Worm (Caenorhabditis elegans): ENCODE data around the gene nstp-1.

Gene nstp-1

DNA sequence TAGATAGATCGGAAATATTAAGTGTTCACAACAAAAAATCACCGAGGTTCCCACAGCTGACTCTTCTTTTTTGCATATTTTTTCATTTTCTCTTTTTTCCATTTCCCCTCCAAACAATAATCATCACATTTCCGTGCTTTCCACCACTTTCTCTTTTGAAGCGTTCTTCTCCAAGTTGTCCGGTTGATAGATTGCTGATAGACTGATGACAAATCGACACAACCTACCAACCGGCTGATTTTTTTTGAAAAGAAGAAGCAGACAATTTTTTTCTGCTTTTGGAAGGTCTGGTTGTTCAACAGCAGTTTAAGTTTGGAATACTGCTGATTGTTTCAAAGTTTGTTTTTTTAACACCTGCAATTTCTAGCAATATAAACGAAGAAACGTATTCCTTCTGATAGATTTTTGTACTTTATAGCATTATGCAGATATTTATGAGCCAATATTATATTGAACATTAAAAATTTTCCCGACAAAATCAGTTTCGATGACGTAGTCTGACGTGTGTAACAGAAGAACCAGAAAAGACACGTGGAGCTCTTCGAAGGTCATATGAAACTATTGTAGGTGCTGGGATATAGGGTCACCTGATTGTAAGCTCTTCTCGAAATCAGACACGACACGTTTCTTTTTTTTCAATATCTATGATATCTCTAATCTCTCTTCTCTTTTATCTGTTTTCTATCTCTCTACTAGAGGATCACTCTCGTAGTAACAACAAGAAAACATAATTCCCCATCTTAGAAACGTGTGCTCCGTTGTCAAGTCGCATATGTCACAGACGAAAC lies 9.9 kb upstream of the nstp-1 start:
- TF ChIP-seq lin-39 (tag; optimal IDR thresholded peaks at IDR 0.05): no peak
- TF ChIP-seq nhr-77 (tag; optimal IDR thresholded peaks at IDR 0.05): no peak
- TF ChIP-seq ceh-28 (tag; optimal IDR thresholded peaks at IDR 0.05): no peak
- peak; percentile 30 for TF ChIP-seq nfya-1 (tag; optimal IDR thresholded peaks at IDR 0.05; ENCODE audit: insufficient read depth)

DNA sequence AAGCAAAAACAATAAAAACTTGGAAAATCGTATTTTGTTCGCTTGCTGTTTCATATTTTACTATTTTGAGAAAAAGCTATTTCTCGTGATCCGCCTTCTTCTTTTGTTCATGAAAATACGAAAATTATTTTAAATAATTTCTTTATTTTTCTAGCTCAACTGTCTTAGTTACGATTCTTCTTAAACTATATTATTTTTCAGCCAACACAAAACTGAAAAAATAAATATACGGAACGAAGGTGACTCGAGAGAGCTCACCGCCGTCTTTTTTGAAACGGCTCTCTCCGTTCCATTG lies 9.4 kb upstream of the nstp-1 start, which contains the start of gene pdzd-8:
Gene pdzd-8 (plus strand): TSS at position 196 of the 295 bp plus-strand sequence.
- no peak for TF ChIP-seq egl-5 (tag; optimal IDR thresholded peaks at IDR 0.05)
- TF ChIP-seq unc-39 (tag; optimal IDR thresholded peaks at IDR 0.05): no peak
- TF ChIP-seq nhr-11 (tag; optimal IDR thresholded peaks at IDR 0.05): no peak
- no peak for TF ChIP-seq elt-2 (tag; optimal IDR thresholded peaks at IDR 0.05)
- no peak for TF ChIP-seq fkh-2 (tag; optimal IDR thresholded peaks at IDR 0.05)

DNA sequence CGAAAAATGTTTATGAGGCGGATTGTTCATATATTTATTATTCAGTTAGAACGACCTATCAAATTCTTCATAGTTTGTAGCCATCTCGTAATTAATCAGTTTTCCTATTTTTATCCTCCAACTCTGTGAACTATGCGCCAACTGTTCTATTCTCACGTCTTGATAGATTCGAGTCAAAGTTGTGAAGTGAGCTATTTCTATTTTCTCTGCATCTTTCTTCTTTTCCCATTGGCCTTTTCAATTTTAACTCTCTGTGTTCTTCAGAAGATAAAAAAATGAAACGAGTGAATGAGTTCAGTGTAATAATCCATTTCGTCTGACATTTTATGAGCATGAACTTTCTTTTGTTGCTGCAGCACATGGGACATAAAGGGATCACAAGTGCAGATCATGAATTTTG lies 6.6 kb upstream of the nstp-1 start:
- TF ChIP-seq elt-2 (tag; optimal IDR thresholded peaks at IDR 0.05) (no peak), nhr-11 (tag; optimal IDR thresholded peaks at IDR 0.05) (peak; percentile 17), ceh-9 (tag; optimal IDR thresholded peaks at IDR 0.05) (no peak), aly-2 (tag; optimal IDR thresholded peaks at IDR 0.05) (no peak), egl-5 (tag; optimal IDR thresholded peaks at IDR 0.05) (no peak), nfya-1 (tag; optimal IDR thresholded peaks at IDR 0.05; ENCODE audit: insufficient read depth) (peak; percentile 7), tbx-2 (tag; optimal IDR thresholded peaks at IDR 0.05) (no peak), nhr-76 (tag; optimal IDR thresholded peaks at IDR 0.05) (no peak), eor-1 (tag; optimal IDR thresholded peaks at IDR 0.05) (no peak), unc-62 (GFP tag; optimal IDR thresholded peaks at IDR 0.05) (no peak), nhr-25 (tag; optimal IDR thresholded peaks at IDR 0.05) (no peak), elt-1 (tag; optimal IDR thresholded peaks at IDR 0.05) (no peak), ZK546.5 (tag; optimal IDR thresholded peaks at IDR 0.05) (no peak), mml-1 (tag; optimal IDR thresholded peaks at IDR 0.05) (no peak), skn-1 (tag; optimal IDR thresholded peaks at IDR 0.05) (no peak), R02D3.7 (tag; optimal IDR thresholded peaks at IDR 0.05) (no peak), nhr-43 (tag; optimal IDR thresholded peaks at IDR 0.05; ENCODE audit: poor library complexity, severe bottlenecking) (no peak), hmg-11 (tag; optimal IDR thresholded peaks at IDR 0.05) (no peak)

DNA sequence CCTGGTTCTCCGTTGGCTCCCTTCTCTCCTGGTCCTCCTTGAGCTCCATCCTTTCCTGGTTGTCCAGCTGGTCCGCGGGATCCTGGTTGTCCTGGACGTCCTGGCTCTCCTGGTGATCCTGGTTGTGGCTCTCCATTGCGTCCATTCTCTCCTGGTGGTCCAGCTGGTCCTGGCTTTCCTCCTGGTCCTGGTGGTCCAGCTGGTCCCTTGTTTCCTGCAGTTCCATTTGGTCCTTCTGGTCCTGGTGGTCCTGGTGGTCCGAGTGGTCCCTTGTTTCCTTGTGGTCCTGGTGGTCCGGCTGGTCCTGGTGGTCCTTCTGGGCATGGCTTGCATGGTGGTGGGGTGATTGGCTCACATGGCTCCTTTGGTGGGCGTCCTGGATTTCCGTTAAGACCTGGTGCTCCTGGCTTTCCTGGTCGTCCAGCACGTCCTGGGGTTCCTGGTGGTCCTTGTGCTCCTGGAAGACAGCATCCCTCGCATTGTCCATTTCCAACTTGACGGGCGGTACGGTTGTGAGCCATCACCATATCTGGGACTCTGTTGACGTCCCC lies 5.5 kb upstream of the nstp-1 start:
- no peak for TF ChIP-seq nhr-67 (tag; optimal IDR thresholded peaks at IDR 0.05)
- TF ChIP-seq tbx-2 (tag; optimal IDR thresholded peaks at IDR 0.05): no peak
- no peak for TF ChIP-seq egl-27 (tag; optimal IDR thresholded peaks at IDR 0.05)
- no peak for TF ChIP-seq hmg-11 (tag; optimal IDR thresholded peaks at IDR 0.05)
- no peak for TF ChIP-seq ZK546.5 (tag; optimal IDR thresholded peaks at IDR 0.05)
- no peak for TF ChIP-seq mdl-1 (tag; optimal IDR thresholded peaks at IDR 0.05)
- TF ChIP-seq lsy-12 (tag; optimal IDR thresholded peaks at IDR 0.05): no peak

DNA sequence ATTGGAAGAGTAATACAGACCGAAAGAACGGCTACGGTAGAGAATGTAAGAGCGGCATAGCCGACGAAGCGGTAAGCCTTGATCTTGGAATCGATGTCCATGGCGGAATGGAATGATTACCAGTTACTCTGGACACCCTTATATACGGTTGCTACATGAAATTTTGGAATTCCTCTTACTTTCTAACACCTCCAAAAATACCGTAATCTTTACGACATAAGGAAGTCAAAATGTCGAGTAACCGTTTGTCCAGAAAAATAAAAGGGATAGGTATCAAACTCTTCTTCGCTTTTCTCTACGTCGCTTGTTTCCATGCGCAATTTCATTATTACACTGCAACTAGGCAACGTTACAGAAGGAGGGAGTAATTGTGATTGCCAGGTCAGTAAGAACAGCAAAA lies 5.0 kb upstream of the nstp-1 start, which contains the start of gene col-119:
Gene col-119 (minus strand): TSS at position 101 of the 400 bp plus-strand sequence.
- TF ChIP-seq nhr-25 (tag; optimal IDR thresholded peaks at IDR 0.05) (no peak), ama-1 (optimal IDR thresholded peaks at IDR 0.05) (no peak), elt-3 (tag; optimal IDR thresholded peaks at IDR 0.05) (no peak), mml-1 (tag; optimal IDR thresholded peaks at IDR 0.05) (no peak), nhr-76 (tag; optimal IDR thresholded peaks at IDR 0.05) (no peak), ceh-16 (tag; optimal IDR thresholded peaks at IDR 0.05) (no peak), elt-2 (tag; optimal IDR thresholded peaks at IDR 0.05) (no peak), nhr-11 (tag; optimal IDR thresholded peaks at IDR 0.05) (no peak), nhr-23 (tag; optimal IDR thresholded peaks at IDR 0.05) (no peak), ztf-4 (tag; optimal IDR thresholded peaks at IDR 0.05) (no peak), unc-39 (tag; optimal IDR thresholded peaks at IDR 0.05) (no peak), mdl-1 (tag; optimal IDR thresholded peaks at IDR 0.05) (no peak), nhr-77 (tag; optimal IDR thresholded peaks at IDR 0.05) (no peak), ceh-28 (tag; optimal IDR thresholded peaks at IDR 0.05) (no peak), nfya-1 (tag; optimal IDR thresholded peaks at IDR 0.05; ENCODE audit: insufficient read depth) (no peak), lin-39 (tag; optimal IDR thresholded peaks at IDR 0.05) (no peak), pha-4 (tag; optimal IDR thresholded peaks at IDR 0.05) (no peak), elt-1 (tag; optimal IDR thresholded peaks at IDR 0.05) (no peak)
